Worm (Caenorhabditis elegans): ENCODE results near the gene ZK430.5.
A peak's percentile ranks its signal among the peaks of the same experiment; 100 is the strongest.

The ZK430.5 gene

ce11 chrII:4376295-4377172 lies 28.9 kb upstream of the ZK430.5 start, which contains the start of gene ntl-2 (continued):
- TF ChIP-seq snpc-4 (tag; optimal IDR thresholded peaks at IDR 0.05), result peak; percentile 88
- TF ChIP-seq irx-1 (tag; optimal IDR thresholded peaks at IDR 0.05), result peak; percentile 88
- peak; percentile 99 for TF ChIP-seq lsy-2 (tag; optimal IDR thresholded peaks at IDR 0.05)
- TF ChIP-seq C34B4.2 (tag; optimal IDR thresholded peaks at IDR 0.05), result peak; percentile 70
- peak; percentile 77 for TF ChIP-seq zip-4 (GFP tag; optimal IDR thresholded peaks at IDR 0.05)
- peak; percentile 93 for TF ChIP-seq tbx-2 (tag; optimal IDR thresholded peaks at IDR 0.05)
- TF ChIP-seq mep-1 (tag; optimal IDR thresholded peaks at IDR 0.05), result peak; percentile 96
- peak; percentile 16 for TF ChIP-seq ama-1 (optimal IDR thresholded peaks at IDR 0.05)
- TF ChIP-seq xbp-1 (tag; optimal IDR thresholded peaks at IDR 0.05), result peak; percentile 86
- peak; percentile 56 for TF ChIP-seq hpl-2 (GFP tag; optimal IDR thresholded peaks at IDR 0.05)
- TF ChIP-seq elt-3 (tag; optimal IDR thresholded peaks at IDR 0.05), result peak in 3 of 6 experiments; percentile 74 to 82 (median 77)
- peak; percentile 60 to 96 for TF ChIP-seq mdl-1 (tag; optimal IDR thresholded peaks at IDR 0.05)
- TF ChIP-seq unc-62 (GFP tag; optimal IDR thresholded peaks at IDR 0.05), result no peak
- peak; percentile 95 for TF ChIP-seq swsn-7 (tag; optimal IDR thresholded peaks at IDR 0.05)
- no peak for TF ChIP-seq Y116A8C.19 (tag; optimal IDR thresholded peaks at IDR 0.05; ENCODE audit: borderline replicate concordance)
- no peak for TF ChIP-seq sptf-1 (tag; optimal IDR thresholded peaks at IDR 0.05)
- TF ChIP-seq ceh-8 (GFP tag; optimal IDR thresholded peaks at IDR 0.05), result peak; percentile 99
- peak; percentile 89 to 97 (median 91) for TF ChIP-seq ceh-82 (tag; optimal IDR thresholded peaks at IDR 0.05)
- TF ChIP-seq nhr-90 (tag; optimal IDR thresholded peaks at IDR 0.05; ENCODE audit: poor library complexity), result peak; percentile 92
- TF ChIP-seq aha-1 (tag; optimal IDR thresholded peaks at IDR 0.05), result peak; percentile 70
- TF ChIP-seq fkh-10 (GFP tag; optimal IDR thresholded peaks at IDR 0.05), result peak; percentile 88
- peak; percentile 88 for TF ChIP-seq nhr-237 (tag; optimal IDR thresholded peaks at IDR 0.05)
- TF ChIP-seq efl-3 (GFP tag; optimal IDR thresholded peaks at IDR 0.05), result peak; percentile 71
- peak; percentile 74 for TF ChIP-seq C04F5.9 (tag; optimal IDR thresholded peaks at IDR 0.05)
- peak; percentile 94 for TF ChIP-seq isw-1 (GFP tag; IDR thresholded peaks at IDR 0.05)
- TF ChIP-seq sox-4 (tag; optimal IDR thresholded peaks at IDR 0.05), result peak; percentile 73
- peak; percentile 77 for TF ChIP-seq mef-2 (tag; optimal IDR thresholded peaks at IDR 0.05)
- TF ChIP-seq zag-1 (tag; optimal IDR thresholded peaks at IDR 0.05), result no peak
- no peak for TF ChIP-seq ets-5 (GFP tag; IDR thresholded peaks at IDR 0.05)
- TF ChIP-seq ztf-11 (tag; optimal IDR thresholded peaks at IDR 0.05), result peak in 1 of 2 experiments; percentile 76
- peak; percentile 23 for TF ChIP-seq fkh-4 (tag; optimal IDR thresholded peaks at IDR 0.05; ENCODE audit: borderline replicate concordance)
- TF ChIP-seq nhr-77 (tag; optimal IDR thresholded peaks at IDR 0.05), result peak; percentile 97
- TF ChIP-seq nhr-19 (GFP tag; conservative IDR thresholded peaks at IDR 0.05), result peak; percentile 95
- TF ChIP-seq ceh-88 (GFP tag; IDR thresholded peaks at IDR 0.05), result peak; percentile 82
- TF ChIP-seq nhr-85 (tag), result peak; percentile 97
- TF ChIP-seq skn-1 (tag; optimal IDR thresholded peaks at IDR 0.05), result peak; percentile 92
- TF ChIP-seq blmp-1 (tag; optimal IDR thresholded peaks at IDR 0.05), result peak; percentile 59
- peak; percentile 95 for TF ChIP-seq nhr-20 (tag; optimal IDR thresholded peaks at IDR 0.05)
- peak; percentile 88 for TF ChIP-seq unc-130 (tag; optimal IDR thresholded peaks at IDR 0.05)
- peak; percentile 37 for TF ChIP-seq aly-2 (tag; optimal IDR thresholded peaks at IDR 0.05)
- TF ChIP-seq lin-39 (tag; optimal IDR thresholded peaks at IDR 0.05), result peak; percentile 77
- TF ChIP-seq lin-14 (GFP tag; optimal IDR thresholded peaks at IDR 0.05), result peak; percentile 100
- peak; percentile 97 for TF ChIP-seq lin-13 (GFP tag; optimal IDR thresholded peaks at IDR 0.05)
- TF ChIP-seq grh-1 (GFP tag; IDR thresholded peaks at IDR 0.05), result peak; percentile 91
- TF ChIP-seq sup-37 (GFP tag; optimal IDR thresholded peaks at IDR 0.05), result peak; percentile 92
- peak; percentile 89 to 94 for TF ChIP-seq efl-1 (optimal IDR thresholded peaks at IDR 0.05)
- peak; percentile 76 to 98 for TF ChIP-seq efl-1 (GFP tag; optimal IDR thresholded peaks at IDR 0.05 in 1 of 2)
- peak; percentile 87 for TF ChIP-seq egl-13 (tag; optimal IDR thresholded peaks at IDR 0.05)
- peak; percentile 66 for TF ChIP-seq F16B12.6 (tag; optimal IDR thresholded peaks at IDR 0.05)
- peak; percentile 13 for TF ChIP-seq nhr-12 (tag; optimal IDR thresholded peaks at IDR 0.05)
- no peak for TF ChIP-seq tlp-1 (tag; optimal IDR thresholded peaks at IDR 0.05)
- peak; percentile 93 for TF ChIP-seq snu-23 (GFP tag; optimal IDR thresholded peaks at IDR 0.05)
